Worm (Caenorhabditis elegans) whole organism, mixed stage, embryonic: ENCODE data around the gene F43C11.4.

Experiments used
- bed-3 ChIP-seq: fragments of 200-800 bp; sonication (Bioruptor generic); optimal IDR thresholded peaks from 3 replicates; lab custom pipeline; 2018; ENCODE audit warnings: mild to moderate bottlenecking, missing genetic modification characterization, moderate library complexity, missing compliant biosample characterization
- blmp-1 ChIP-seq: fragments of 150-350 bp; optimal IDR thresholded peaks from 2 replicates; lab custom pipeline; 2014; ENCODE audit warnings: missing biosample characterization, missing genetic modification characterization
- ceh-39 ChIP-seq: fragments of 150-350 bp; optimal IDR thresholded peaks from 2 replicates; lab custom pipeline; 2014; ENCODE audit warnings: missing biosample characterization, missing genetic modification characterization
- ceh-43 ChIP-seq: fragments of 200-800 bp; sonication (Bioruptor generic); optimal IDR thresholded peaks from 2 replicates; lab custom pipeline; 2018; ENCODE audit warnings: mild to moderate bottlenecking, missing genetic modification characterization, moderate library complexity, missing compliant biosample characterization
- ceh-83 ChIP-seq: fragments of 200-800 bp; sonication (Bioruptor generic); optimal IDR thresholded peaks from 2 replicates; lab custom pipeline; 2018; ENCODE audit warnings: mild to moderate bottlenecking, missing genetic modification characterization, missing compliant biosample characterization
- ces-1 ChIP-seq: fragments of 150-350 bp; optimal IDR thresholded peaks from 2 replicates; lab custom pipeline; 2014; ENCODE audit warnings: missing biosample characterization, missing genetic modification reagents, missing genetic modification characterization
- cnd-1 ChIP-seq: fragments of 200-800 bp; sonication (Bioruptor generic); optimal IDR thresholded peaks from 2 replicates; lab custom pipeline; 2018; ENCODE audit warnings: mild to moderate bottlenecking, missing genetic modification characterization, missing compliant biosample characterization
- drap-1 ChIP-seq: fragments of 200-800 bp; sonication (Bioruptor generic); optimal IDR thresholded peaks from 3 replicates; lab custom pipeline; 2018; ENCODE audit warnings: mild to moderate bottlenecking, missing genetic modification characterization, missing compliant biosample characterization
- elt-1 ChIP-seq: sonication (generic microtip); optimal IDR thresholded peaks from 2 replicates; lab custom pipeline; 2017; ENCODE audit warnings: missing genetic modification characterization, mild to moderate bottlenecking, missing compliant biosample characterization, antibody characterized with exemption, moderate library complexity, borderline replicate concordance; ENCODE audit not compliant: insufficient read depth
- elt-3 ChIP-seq: fragments of 150-350 bp; optimal IDR thresholded peaks from 2 replicates; lab custom pipeline; 2014; ENCODE audit warnings: missing biosample characterization, missing genetic modification characterization
- flh-1 ChIP-seq: fragments of 200-800 bp; sonication (Bioruptor generic); optimal IDR thresholded peaks from 2 replicates; lab custom pipeline; 2018; ENCODE audit warnings: mild to moderate bottlenecking, missing genetic modification characterization, moderate library complexity, missing compliant biosample characterization
- hlh-1 ChIP-seq: fragments of 150-350 bp; optimal IDR thresholded peaks from 2 replicates; lab custom pipeline; 2014; ENCODE audit warnings: missing biosample characterization, missing genetic modification reagents, missing genetic modification characterization
- lin-32 ChIP-seq: fragments of 200-800 bp; sonication (Bioruptor generic); optimal IDR thresholded peaks from 2 replicates; lab custom pipeline; 2018; ENCODE audit warnings: mild to moderate bottlenecking, missing genetic modification characterization, missing compliant biosample characterization
- lsy-2 ChIP-seq: fragments of 150-350 bp; optimal IDR thresholded peaks from 2 replicates; lab custom pipeline; 2014; ENCODE audit warnings: missing biosample characterization, missing genetic modification characterization
- mab-5 ChIP-seq: fragments of 150-350 bp; optimal IDR thresholded peaks from 2 replicates; lab custom pipeline; 2014; ENCODE audit warnings: missing biosample characterization, missing genetic modification characterization
- mls-2 ChIP-seq: sonication (generic microtip); optimal IDR thresholded peaks from 2 replicates; lab custom pipeline; 2016; ENCODE audit warnings: mild to moderate bottlenecking, missing genetic modification characterization, moderate library complexity, missing compliant biosample characterization
- nhr-2 ChIP-seq: fragments of 150-350 bp; optimal IDR thresholded peaks from 2 replicates; lab custom pipeline; 2014; ENCODE audit warnings: missing biosample characterization, missing genetic modification characterization
- nhr-237 ChIP-seq: fragments of 150-350 bp; optimal IDR thresholded peaks from 2 replicates; lab custom pipeline; 2014; ENCODE audit warnings: missing biosample characterization, missing genetic modification characterization
- nhr-28 ChIP-seq: fragments of 150-350 bp; optimal IDR thresholded peaks from 2 replicates; lab custom pipeline; 2014; ENCODE audit warnings: missing biosample characterization, missing genetic modification characterization
- nhr-76 ChIP-seq: sonication (generic microtip); optimal IDR thresholded peaks from 2 replicates; lab custom pipeline; 2017; ENCODE audit warnings: missing biosample characterization, missing genetic modification characterization
- pha-4 ChIP-seq: fragments of 150-350 bp; optimal IDR thresholded peaks from 2 replicates; lab custom pipeline; 2018; ENCODE audit warnings: missing biosample characterization, missing genetic modification reagents, missing genetic modification characterization
- sem-2 ChIP-seq: fragments of 200-800 bp; sonication (Bioruptor generic); optimal IDR thresholded peaks from 2 replicates; lab custom pipeline; 2018; ENCODE audit warnings: mild to moderate bottlenecking, missing genetic modification characterization, missing compliant biosample characterization
- snpc-4 ChIP-seq: fragments of 150-350 bp; optimal IDR thresholded peaks from 2 replicates; lab custom pipeline; 2014; ENCODE audit warnings: missing biosample characterization, missing genetic modification characterization
- sptf-1 ChIP-seq: sonication (generic microtip); optimal IDR thresholded peaks from 2 replicates; lab custom pipeline; 2017; ENCODE audit warnings: mild to moderate bottlenecking, missing genetic modification characterization, moderate library complexity, missing compliant biosample characterization
- tbx-8 ChIP-seq: fragments of 200-800 bp; sonication (Bioruptor generic); optimal IDR thresholded peaks from 2 replicates; lab custom pipeline; 2018; ENCODE audit warnings: mild to moderate bottlenecking, missing genetic modification characterization, moderate library complexity, missing compliant biosample characterization
- unc-120 ChIP-seq: sonication (generic microtip); optimal IDR thresholded peaks from 2 replicates; lab custom pipeline; 2017; ENCODE audit warnings: missing genetic modification characterization, missing compliant biosample characterization; ENCODE audit not compliant: poor library complexity, severe bottlenecking
- unc-39 ChIP-seq: fragments of 150-350 bp; optimal IDR thresholded peaks from 2 replicates; lab custom pipeline; 2014; ENCODE audit warnings: missing biosample characterization, missing genetic modification characterization
- unc-62 ChIP-seq: fragments of 150-350 bp; optimal IDR thresholded peaks from 2 replicates; lab custom pipeline; 2014; ENCODE audit warnings: missing biosample characterization, missing genetic modification reagents, missing genetic modification characterization
- zip-8 ChIP-seq: fragments of 150-350 bp; optimal IDR thresholded peaks from 2 replicates; lab custom pipeline; 2014; ENCODE audit warnings: missing biosample characterization, missing genetic modification characterization
- ztf-11 ChIP-seq: fragments of 150-350 bp; optimal IDR thresholded peaks from 2 replicates; lab custom pipeline; 2014; ENCODE audit warnings: missing biosample characterization, missing genetic modification characterization

The F43C11.4 gene

ce11 chrII:2353012-2353411 lies 6.2 kb downstream of the F43C11.4 start, which contains the start of gene F43C11.3:
TSS of gene F43C11.3 (plus strand) at chrII:2353312.
- TF ChIP-seq unc-120 (tag; lab: Kevin White, UChicago) (no peak), ceh-83 (GFP tag; lab: Kevin White, UChicago) (no peak), ztf-11 (tag; lab: Kevin White, UChicago) (no peak), ceh-43 (GFP tag; lab: Kevin White, UChicago) (no peak), hlh-1 (tag; lab: Kevin White, UChicago) (no peak), blmp-1 (tag; lab: Kevin White, UChicago) (no peak), mab-5 (tag; lab: Kevin White, UChicago) (no peak), lsy-2 (tag; lab: Kevin White, UChicago) (no peak), pha-4 (tag; lab: Kevin White, UChicago) (no peak), snpc-4 (tag; lab: Kevin White, UChicago) (no peak), drap-1 (GFP tag; lab: Kevin White, UChicago) (no peak), elt-1 (no peak), ceh-39 (tag; lab: Kevin White, UChicago) (no peak), sptf-1 (tag; lab: Kevin White, UChicago) (no peak), nhr-28 (no peak), unc-39 (tag; lab: Kevin White, UChicago) (no peak), zip-8 (no peak), elt-3 (no peak), flh-1 (GFP tag; lab: Kevin White, UChicago) (no peak)

ce11 chrII:2354476-2354875 lies 7.7 kb downstream of the F43C11.4 start, which contains the start of gene F43C11.2:
TSS of gene F43C11.2 (plus strand) at chrII:2354776.
- TF ChIP-seq ztf-11 (tag; lab: Kevin White, UChicago) (no peak), cnd-1 (tag; lab: Kevin White, UChicago) (no peak), drap-1 (GFP tag; lab: Kevin White, UChicago) (no peak), nhr-28 (no peak), unc-120 (tag; lab: Kevin White, UChicago) (no peak), hlh-1 (tag; lab: Kevin White, UChicago) (no peak), ceh-43 (GFP tag; lab: Kevin White, UChicago) (no peak), ceh-39 (tag; lab: Kevin White, UChicago) (no peak), unc-62 (GFP tag; lab: Kevin White, UChicago) (no peak), snpc-4 (tag; lab: Kevin White, UChicago) (no peak), nhr-237 (no peak), zip-8 (no peak), nhr-2 (tag; lab: Kevin White, UChicago) (no peak), bed-3 (GFP tag; lab: Kevin White, UChicago) (no peak), sem-2 (GFP tag; lab: Kevin White, UChicago) (no peak), nhr-76 (tag; lab: Kevin White, UChicago) (no peak), elt-1 (no peak), lsy-2 (tag; lab: Kevin White, UChicago) (no peak), blmp-1 (tag; lab: Kevin White, UChicago) (no peak)
- TF ChIP-seq, all 35 proteins: peak for 0

ce11 chrII:2356795-2357194 lies 10.0 kb downstream of the F43C11.4 start, which contains the start of gene F43C11.1:
TSS of gene F43C11.1 (plus strand) at chrII:2357095.
- no peak for TF ChIP-seq mls-2
- TF ChIP-seq unc-39 (tag; lab: Kevin White, UChicago), result no peak
- no peak for TF ChIP-seq mab-5 (tag; lab: Kevin White, UChicago)
- TF ChIP-seq ces-1 (GFP tag; lab: Kevin White, UChicago), result no peak
- no peak for TF ChIP-seq ceh-83 (GFP tag; lab: Kevin White, UChicago)
- TF ChIP-seq pha-4 (tag; lab: Kevin White, UChicago), result no peak
- TF ChIP-seq flh-1 (GFP tag; lab: Kevin White, UChicago), result no peak
- TF ChIP-seq ztf-11 (tag; lab: Kevin White, UChicago), result no peak

- TF ChIP-seq zip-8, result no peak
- TF ChIP-seq mab-5 (tag; lab: Kevin White, UChicago), result no peak
- no peak for TF ChIP-seq tbx-8
- no peak for TF ChIP-seq sptf-1 (tag; lab: Kevin White, UChicago)
- no peak for TF ChIP-seq pha-4 (tag; lab: Kevin White, UChicago)
Observed at ce11 chrII:2359965-2360364, 13.2 kb downstream of the F43C11.4 start, which contains the start of gene F43C11.16. TSS of gene F43C11.16 (minus strand) at chrII:2360065.

- TF ChIP-seq sem-2 (GFP tag; lab: Kevin White, UChicago) (no peak), lin-32 (GFP tag; lab: Kevin White, UChicago) (no peak), drap-1 (GFP tag; lab: Kevin White, UChicago) (no peak), blmp-1 (tag; lab: Kevin White, UChicago) (no peak), mls-2 (no peak), ceh-43 (GFP tag; lab: Kevin White, UChicago) (no peak), mab-5 (tag; lab: Kevin White, UChicago) (no peak)
Observed at ce11 chrII:2363673-2364072, 16.9 kb downstream of the F43C11.4 start, which contains the start of gene F43C11.11. TSS of gene F43C11.11 (minus strand) at chrII:2363773.
